Fruit fly (Drosophila melanogaster) whole organism, adult: ENCODE data around the gene CG6136.

Source experiments
- CG11617 ChIP-seq: fragments of 200-800 bp; sonication (Bioruptor generic); optimal IDR thresholded peaks from 2 replicates; lab custom pipeline; 2017; ENCODE audit warnings: mild to moderate bottlenecking, missing biosample characterization, missing genetic modification reagents, missing genetic modification characterization
- CG12768 ChIP-seq: fragments of 200-800 bp; sonication (Bioruptor generic); optimal IDR thresholded peaks from 2 replicates; lab custom pipeline; 2017; ENCODE audit warnings: missing biosample characterization, missing genetic modification characterization, mild to moderate bottlenecking, moderate library complexity, missing genetic modification reagents
- CG14711 ChIP-seq: fragments of 200-800 bp; sonication (Bioruptor generic); optimal IDR thresholded peaks from 2 replicates; lab custom pipeline; 2018; ENCODE audit warnings: missing biosample characterization, mild to moderate bottlenecking, missing genetic modification characterization, moderate library complexity
- CG1620 ChIP-seq: fragments of 200-800 bp; sonication (Bioruptor generic); optimal IDR thresholded peaks from 2 replicates; lab custom pipeline; 2016; ENCODE audit warnings: missing biosample characterization, missing genetic modification characterization
- CG33017 ChIP-seq: fragments of 200-800 bp; sonication (Bioruptor generic); optimal IDR thresholded peaks from 2 replicates; lab custom pipeline; 2018; ENCODE audit warnings: missing biosample characterization, mild to moderate bottlenecking, missing genetic modification characterization, moderate library complexity
- CG5204 ChIP-seq: fragments of 200-800 bp; sonication (Bioruptor generic); optimal IDR thresholded peaks from 2 replicates; lab custom pipeline; 2016; ENCODE audit warnings: missing biosample characterization, missing genetic modification characterization
- CG7045 ChIP-seq: fragments of 200-800 bp; sonication (Bioruptor generic); optimal IDR thresholded peaks from 2 replicates; lab custom pipeline; 2017; ENCODE audit warnings: missing biosample characterization, mild to moderate bottlenecking, missing genetic modification characterization
- CG7101 ChIP-seq: fragments of 200-800 bp; sonication (Bioruptor generic); optimal IDR thresholded peaks from 2 replicates; lab custom pipeline; 2018; ENCODE audit warnings: missing biosample characterization, mild to moderate bottlenecking, missing genetic modification characterization, moderate library complexity
- Clk ChIP-seq: fragments of 200-800 bp; sonication (Bioruptor generic); optimal IDR thresholded peaks from 2 replicates; lab custom pipeline; 2017; ENCODE audit warnings: missing biosample characterization, missing genetic modification characterization
- Crg-1 ChIP-seq: fragments of 200-800 bp; sonication (Bioruptor generic); optimal IDR thresholded peaks from 2 replicates; lab custom pipeline; 2016; ENCODE audit warnings: missing biosample characterization, missing genetic modification characterization
- Hr96 ChIP-seq: fragments of 200-800 bp; sonication (Bioruptor generic); optimal IDR thresholded peaks from 2 replicates; lab custom pipeline; 2016; ENCODE audit warnings: missing biosample characterization, missing genetic modification characterization
- Mnt ChIP-seq: fragments of 200-800 bp; sonication (Bioruptor generic); optimal IDR thresholded peaks from 2 replicates; lab custom pipeline; 2016; ENCODE audit warnings: missing biosample characterization, mild to moderate bottlenecking, missing genetic modification characterization
- bab1 ChIP-seq: fragments of 200-800 bp; sonication (Bioruptor generic); optimal IDR thresholded peaks from 3 replicates; lab custom pipeline; 2019; ENCODE audit warnings: missing biosample characterization, mild to moderate bottlenecking, missing genetic modification characterization, moderate library complexity
- cic ChIP-seq: fragments of 200-800 bp; sonication (Bioruptor generic); optimal IDR thresholded peaks from 2 replicates; lab custom pipeline; 2017; ENCODE audit warnings: missing biosample characterization, mild to moderate bottlenecking, missing genetic modification characterization, moderate library complexity
- cnc ChIP-seq, 2 experiments: fragments of >200 bp; optimal IDR thresholded peaks; 2 replicates each; lab custom pipeline; 2017
- kay ChIP-seq: fragments of 200-800 bp; sonication (Bioruptor generic); peaks from one replicate; lab custom pipeline; 2016; ENCODE audit warnings: missing biosample characterization, missing genetic modification characterization, borderline replicate concordance
- ovo ChIP-seq: fragments of 200-800 bp; sonication (Bioruptor generic); optimal IDR thresholded peaks from 2 replicates; lab custom pipeline; 2016; ENCODE audit warnings: missing biosample characterization, missing genetic modification characterization
- pad ChIP-seq: fragments of 200-800 bp; sonication (Bioruptor generic); optimal IDR thresholded peaks from 3 replicates; lab custom pipeline; 2017; ENCODE audit warnings: missing biosample characterization, missing genetic modification characterization, mild to moderate bottlenecking, moderate library complexity, missing genetic modification reagents
- tj ChIP-seq: fragments of 200-800 bp; sonication (Bioruptor generic); optimal IDR thresholded peaks from 3 replicates; lab custom pipeline; 2017; ENCODE audit warnings: missing biosample characterization, mild to moderate bottlenecking, missing genetic modification characterization, moderate library complexity
- toe ChIP-seq: fragments of 200-800 bp; sonication (Bioruptor generic); optimal IDR thresholded peaks from 2 replicates; lab custom pipeline; 2016; ENCODE audit warnings: missing biosample characterization, missing genetic modification characterization

Gene CG6136

DNA sequence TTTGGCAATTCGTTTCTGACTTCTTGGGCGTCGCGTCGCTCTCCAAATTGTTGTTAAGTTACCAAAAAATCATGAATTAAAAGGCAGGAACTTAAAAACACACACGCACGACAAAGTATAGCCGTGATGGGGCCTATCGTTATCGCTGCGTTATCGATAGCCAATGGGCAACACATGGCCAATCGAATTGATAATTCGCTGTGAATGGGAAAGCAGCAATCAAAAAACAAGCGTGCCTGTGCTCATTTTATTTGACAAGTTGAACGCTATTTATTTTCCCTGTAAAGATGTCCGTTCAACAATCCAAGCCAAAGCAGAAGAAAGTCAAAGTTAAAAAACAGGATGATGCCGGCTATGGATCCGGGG lies 26.0 kb downstream of the CG6136 start, which contains the start of the genes Surf4 and CG31301:
Surf4 (minus strand) TSS at position 159 of the 366 bp plus-strand sequence.
CG31301 (plus strand) TSS at position 188 of the 366 bp plus-strand sequence.
- TF ChIP-seq Clk (GFP tag; lab: Kevin White, UChicago): no peak
- no peak for TF ChIP-seq CG33017 (tag; lab: Kevin White, UChicago)
- no peak for TF ChIP-seq CG14711
- TF ChIP-seq bab1: peak; percentile 41
- TF ChIP-seq toe: no peak
- TF ChIP-seq CG5204 (GFP tag; lab: Kevin White, UChicago): no peak
- TF ChIP-seq kay (GFP tag; lab: Kevin White, UChicago): no peak
- TF ChIP-seq Mnt (GFP tag; lab: Kevin White, UChicago): peak; percentile 84

DNA sequence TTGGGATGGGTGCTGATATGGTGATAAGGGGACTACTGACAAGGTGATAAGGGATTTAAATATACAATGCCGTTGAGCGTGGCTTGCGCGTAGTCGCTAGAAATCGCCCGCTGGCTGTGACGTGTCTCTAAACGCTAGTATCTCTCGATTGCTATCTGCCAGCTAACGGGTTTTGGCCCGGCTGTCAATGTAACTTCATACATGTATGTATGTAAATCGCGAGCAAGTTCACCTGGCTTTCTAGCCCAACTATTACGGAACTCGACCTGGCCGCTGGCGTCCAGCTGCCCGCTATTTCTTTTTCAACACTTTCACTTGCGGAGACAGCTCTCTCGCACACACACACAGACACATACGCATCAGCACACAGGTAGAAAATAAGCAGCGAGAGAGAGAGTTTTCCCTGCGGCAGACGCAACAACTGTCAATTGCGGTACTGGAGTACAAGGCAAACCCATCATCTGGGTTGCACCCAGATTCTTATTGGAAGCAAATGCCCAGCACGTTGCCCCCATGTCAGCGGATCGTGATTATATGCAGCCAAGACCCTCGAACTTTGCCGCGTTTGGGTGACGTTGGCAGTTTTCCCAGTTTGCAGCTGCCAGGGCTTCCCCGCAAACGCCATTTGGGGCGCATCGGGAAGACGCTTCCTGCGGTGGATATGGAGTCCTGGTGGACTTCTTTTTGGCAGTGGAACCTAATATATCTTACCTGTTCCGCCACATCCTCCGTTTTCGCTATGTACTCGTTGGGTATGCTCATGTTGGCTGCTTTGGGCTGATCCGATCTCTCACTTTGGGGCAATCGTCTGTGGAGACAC lies 26.6 kb downstream of the CG6136 start:
- TF ChIP-seq Mnt (GFP tag; lab: Kevin White, UChicago) (no peak), CG7101 (no peak), tj (GFP tag; lab: Kevin White, UChicago) (peak; percentile 21), CG1620 (GFP tag; lab: Kevin White, UChicago) (no peak), toe (no peak), ovo (GFP tag; lab: Kevin White, UChicago) (peak; percentile 10), CG14711 (no peak), pad (GFP tag; lab: Kevin White, UChicago) (no peak), Hr96 (GFP tag; lab: Kevin White, UChicago) (no peak), CG12768 (GFP tag; lab: Kevin White, UChicago) (no peak), cic (no peak), CG11617 (GFP tag; lab: Kevin White, UChicago) (no peak), bab1 (no peak), CG33017 (tag; lab: Kevin White, UChicago) (no peak), cnc (optimal IDR thresholded peaks at IDR 0.05; lab: Kevin White, UChicago) (peak; percentile 60 to 77), kay (GFP tag; lab: Kevin White, UChicago) (no peak), CG5204 (GFP tag; lab: Kevin White, UChicago) (no peak), Crg-1 (GFP tag; lab: Kevin White, UChicago) (no peak), CG7045 (GFP tag; lab: Kevin White, UChicago) (no peak), Clk (GFP tag; lab: Kevin White, UChicago) (no peak)

DNA sequence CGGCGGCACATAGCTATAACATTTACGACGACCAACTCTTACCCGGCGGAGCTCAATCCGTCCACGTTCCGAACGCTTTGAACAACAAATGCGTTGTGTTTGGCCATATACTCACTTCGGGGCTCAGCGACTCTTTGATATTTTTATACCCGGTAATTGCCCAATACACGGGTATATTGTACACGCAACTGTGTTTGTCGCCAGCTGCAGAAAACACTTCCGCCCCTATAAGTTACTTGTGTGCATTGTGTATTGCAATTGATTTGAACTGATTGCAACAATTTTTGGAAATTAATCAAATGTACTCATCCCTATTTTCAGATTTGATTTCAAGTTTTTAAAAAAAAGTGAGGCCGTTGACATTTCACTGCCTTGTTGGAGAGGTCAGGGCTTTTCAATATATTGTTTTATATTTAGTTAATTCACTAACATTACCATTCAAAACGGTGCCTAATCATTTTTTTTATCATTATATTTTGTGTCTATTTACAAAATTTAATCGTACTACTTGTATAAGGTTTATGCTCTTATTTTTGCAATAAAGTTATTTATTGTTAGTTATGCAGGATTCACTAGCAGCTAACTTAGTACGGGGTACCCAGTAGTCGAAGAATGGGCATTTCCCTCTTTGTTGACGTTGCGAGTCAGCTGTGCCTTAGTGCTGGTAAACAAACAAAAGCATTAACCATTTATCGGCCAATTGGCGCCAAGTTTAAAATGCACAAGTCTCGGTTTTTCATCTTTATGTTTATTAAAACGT lies 28.9 kb downstream of the CG6136 start, which contains the start of gene Nagk:
Nagk (minus strand) TSS at position 331 of the 760 bp plus-strand sequence.
- peak; percentile 58 for TF ChIP-seq CG7101
- TF ChIP-seq ovo (GFP tag; lab: Kevin White, UChicago): peak; percentile 38
- TF ChIP-seq bab1: peak; percentile 1
- TF ChIP-seq Clk (GFP tag; lab: Kevin White, UChicago): peak; percentile 51
- TF ChIP-seq Crg-1 (GFP tag; lab: Kevin White, UChicago): peak; percentile 78
- peak; percentile 82 for TF ChIP-seq Mnt (GFP tag; lab: Kevin White, UChicago)
- TF ChIP-seq CG1620 (GFP tag; lab: Kevin White, UChicago): peak; percentile 64
- TF ChIP-seq CG14711: peak; percentile 44
- peak; percentile 86 for TF ChIP-seq CG11617 (GFP tag; lab: Kevin White, UChicago)
- no peak for TF ChIP-seq tj (GFP tag; lab: Kevin White, UChicago)
- no peak for TF ChIP-seq Hr96 (GFP tag; lab: Kevin White, UChicago)
- TF ChIP-seq CG12768 (GFP tag; lab: Kevin White, UChicago): peak; percentile 35
- no peak for TF ChIP-seq kay (GFP tag; lab: Kevin White, UChicago)
- TF ChIP-seq cnc (optimal IDR thresholded peaks at IDR 0.05; lab: Kevin White, UChicago): no peak
- peak; percentile 90 for TF ChIP-seq toe
- TF ChIP-seq pad (GFP tag; lab: Kevin White, UChicago): peak; percentile 68
- TF ChIP-seq CG33017 (tag; lab: Kevin White, UChicago): peak; percentile 24
- TF ChIP-seq cic: peak; percentile 58
- no peak for TF ChIP-seq CG5204 (GFP tag; lab: Kevin White, UChicago)
- TF ChIP-seq CG7045 (GFP tag; lab: Kevin White, UChicago): peak; percentile 67

DNA sequence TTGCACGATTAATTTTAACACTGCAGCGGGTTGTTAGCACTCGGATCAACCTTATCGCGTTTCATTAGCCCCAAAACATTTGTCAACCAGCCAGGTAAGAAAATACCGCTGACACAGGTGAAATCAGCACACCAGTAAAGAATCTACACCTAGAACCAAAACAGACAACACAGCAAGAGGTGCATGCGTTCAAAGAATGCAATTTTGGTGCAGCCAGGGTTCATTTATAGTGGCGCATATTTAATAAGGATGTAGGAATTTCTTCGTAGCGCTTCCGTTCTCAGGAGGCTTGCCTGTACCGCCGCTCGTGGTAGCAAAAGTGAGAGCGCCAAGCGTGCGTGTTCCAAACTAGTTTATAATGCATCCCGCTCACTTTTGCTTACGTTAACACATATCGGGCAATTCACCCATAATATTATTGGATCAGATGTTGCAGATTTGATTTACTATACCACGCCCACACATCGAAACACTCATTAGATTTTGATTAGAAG lies 29.5 kb downstream of the CG6136 start:
- TF ChIP-seq CG7045 (GFP tag; lab: Kevin White, UChicago): peak; percentile 3
- TF ChIP-seq CG12768 (GFP tag; lab: Kevin White, UChicago): peak; percentile 0
- TF ChIP-seq tj (GFP tag; lab: Kevin White, UChicago): peak; percentile 94
- no peak for TF ChIP-seq pad (GFP tag; lab: Kevin White, UChicago)

DNA sequence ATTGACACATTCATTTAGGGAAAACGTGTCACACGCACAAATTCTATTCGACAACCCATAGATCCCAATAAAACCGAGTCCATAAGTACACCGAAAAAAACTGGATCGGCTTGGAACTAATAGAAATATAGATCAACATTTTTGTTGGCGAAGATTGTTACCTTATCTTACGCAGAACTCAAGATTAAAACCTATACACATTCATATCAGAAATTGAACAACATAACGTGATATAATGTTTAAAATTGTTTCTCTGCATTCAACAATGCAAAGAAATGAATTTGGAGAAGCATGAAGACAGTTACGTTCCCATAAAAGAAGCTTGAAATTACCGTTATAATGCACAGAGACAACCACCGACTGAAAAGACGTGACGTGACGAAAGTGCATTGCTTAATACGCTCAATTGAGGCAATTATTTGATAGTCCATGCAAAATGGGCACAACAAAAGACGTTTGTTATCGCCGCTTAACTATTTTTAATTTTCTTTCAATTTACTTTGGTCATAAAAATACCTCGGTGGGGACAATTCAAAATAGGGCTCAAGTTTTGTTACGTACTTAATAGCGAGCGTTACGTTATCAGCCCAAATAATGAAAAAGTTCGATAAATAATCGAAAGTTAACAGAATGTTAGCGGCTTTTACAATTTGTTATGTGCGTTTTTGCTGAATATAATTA lies 31.8 kb downstream of the CG6136 start, which contains the start of gene SerRS-m:
SerRS-m (plus strand) TSS at position 616 of the 681 bp plus-strand sequence.
- peak; percentile 5 for TF ChIP-seq bab1
- TF ChIP-seq CG12768 (GFP tag; lab: Kevin White, UChicago): no peak
- no peak for TF ChIP-seq CG1620 (GFP tag; lab: Kevin White, UChicago)
- no peak for TF ChIP-seq CG14711
- no peak for TF ChIP-seq Mnt (GFP tag; lab: Kevin White, UChicago)
- TF ChIP-seq cnc (optimal IDR thresholded peaks at IDR 0.05; lab: Kevin White, UChicago): no peak
- TF ChIP-seq CG11617 (GFP tag; lab: Kevin White, UChicago): peak; percentile 1
- TF ChIP-seq ovo (GFP tag; lab: Kevin White, UChicago): peak; percentile 43
- no peak for TF ChIP-seq Crg-1 (GFP tag; lab: Kevin White, UChicago)
